Fruit fly (Drosophila melanogaster) whole organism, embryonic: ENCODE results near the gene ImpE3.
A peak's percentile ranks its signal among the peaks of the same experiment; 100 is the strongest.

Source experiments
- Atf6 ChIP-seq: fragments of 200-800 bp; sonication (Bioruptor generic); IDR thresholded peaks from 2 replicates; pipeline ENCODE4 v1.3.6; 2022; ENCODE audit warnings: missing biosample characterization, missing genetic modification characterization
- B-H1 ChIP-seq: fragments of 200-800 bp; sonication (Bioruptor generic); IDR thresholded peaks from 3 replicates; pipeline ENCODE4 v1.3.6; 2022; ENCODE audit warnings: missing biosample characterization, missing genetic modification characterization
- Bdp1 ChIP-seq: fragments of 200-800 bp; sonication (Bioruptor generic); optimal IDR thresholded peaks from 3 replicates; lab custom pipeline; 2016; ENCODE audit warnings: missing biosample characterization, missing genetic modification characterization
- Blimp-1 ChIP-seq: fragments of 200-800 bp; sonication (Bioruptor generic); optimal IDR thresholded peaks from 3 replicates; lab custom pipeline; 2018; ENCODE audit warnings: missing biosample characterization, missing genetic modification characterization, mild to moderate bottlenecking, moderate library complexity, missing genetic modification reagents
- CG10147 ChIP-seq: fragments of 200-800 bp; sonication (Bioruptor generic); optimal IDR thresholded peaks from 2 replicates; lab custom pipeline; 2019; ENCODE audit warnings: missing biosample characterization, mild to moderate bottlenecking, missing genetic modification characterization, moderate library complexity
- CG10654 ChIP-seq: fragments of 200-800 bp; sonication (Bioruptor generic); optimal IDR thresholded peaks from 2 replicates; lab custom pipeline; 2016; ENCODE audit warnings: missing biosample characterization, missing genetic modification characterization
- CG11093 ChIP-seq: fragments of 200-800 bp; sonication (Bioruptor generic); IDR thresholded peaks from 3 replicates; pipeline ENCODE4 v1.3.6; 2022; ENCODE audit warnings: missing biosample characterization, missing genetic modification characterization
- CG11696 ChIP-seq: fragments of 200-800 bp; sonication (Bioruptor generic); IDR thresholded peaks from 2 replicates; pipeline ENCODE4 v1.3.6; 2022; ENCODE audit warnings: missing biosample characterization, missing genetic modification characterization
- CG16863 ChIP-seq: fragments of 200-800 bp; sonication (Bioruptor generic); optimal IDR thresholded peaks from 3 replicates; lab custom pipeline; 2016; ENCODE audit warnings: missing biosample characterization, missing genetic modification characterization
- CG17361 ChIP-seq: fragments of 200-800 bp; sonication (Bioruptor generic); IDR thresholded peaks from 3 replicates; pipeline ENCODE4 v1.3.6; 2022; ENCODE audit warnings: missing biosample characterization, missing genetic modification characterization
- CG2199 ChIP-seq: fragments of 200-800 bp; sonication (Bioruptor generic); IDR thresholded peaks from 3 replicates; pipeline ENCODE4 v1.3.6; 2022; ENCODE audit warnings: missing biosample characterization, missing genetic modification characterization
- CG31365 ChIP-seq: fragments of 200-800 bp; sonication (Bioruptor generic); optimal IDR thresholded peaks from 2 replicates; lab custom pipeline; 2018; ENCODE audit warnings: missing biosample characterization, mild to moderate bottlenecking, missing genetic modification characterization
- CG42726 ChIP-seq: fragments of 200-800 bp; sonication (Bioruptor generic); IDR thresholded peaks from 2 replicates; pipeline ENCODE4 v1.3.6; 2022; ENCODE audit warnings: missing biosample characterization, missing genetic modification characterization; ENCODE audit not compliant: partially characterized antibody
- CG4282 ChIP-seq: fragments of 200-800 bp; sonication (Bioruptor generic); optimal IDR thresholded peaks from 2 replicates; lab custom pipeline; 2016; ENCODE audit warnings: missing biosample characterization, missing genetic modification characterization
- CG43689 ChIP-seq: fragments of 200-800 bp; sonication (Bioruptor generic); IDR thresholded peaks from 2 replicates; pipeline ENCODE4 v1.3.6; 2022; ENCODE audit warnings: missing biosample characterization, missing genetic modification characterization
- CG4730 ChIP-seq: fragments of 200-800 bp; sonication (Bioruptor generic); IDR thresholded peaks from 2 replicates; pipeline ENCODE4 v1.3.6; 2022; ENCODE audit warnings: missing biosample characterization, missing genetic modification characterization
- CG6689 ChIP-seq: fragments of 200-800 bp; sonication (Bioruptor generic); IDR thresholded peaks from 2 replicates; pipeline ENCODE4 v1.3.6; 2022; ENCODE audit warnings: missing biosample characterization, missing genetic modification characterization
- CG7987 ChIP-seq: fragments of 200-800 bp; sonication (Bioruptor generic); optimal IDR thresholded peaks from 2 replicates; lab custom pipeline; 2018; ENCODE audit warnings: missing biosample characterization, mild to moderate bottlenecking, missing genetic modification characterization, moderate library complexity
- CG9215 ChIP-seq: fragments of 200-800 bp; sonication (Bioruptor generic); IDR thresholded peaks from 2 replicates; pipeline ENCODE4 v1.3.6; 2022; ENCODE audit warnings: missing biosample characterization, missing genetic modification characterization
- CTCF ChIP-seq: fragments of 200-800 bp; sonication (Bioruptor generic); optimal IDR thresholded peaks from 2 replicates; lab custom pipeline; 2017; ENCODE audit warnings: missing biosample characterization, mild to moderate bottlenecking, missing genetic modification characterization, moderate library complexity
- CkIIα-i1 ChIP-seq: fragments of 200-800 bp; sonication (Bioruptor generic); IDR thresholded peaks from 2 replicates; pipeline ENCODE4 v1.3.6; 2022; ENCODE audit warnings: missing biosample characterization, missing genetic modification characterization
- CoRest ChIP-seq: fragments of 200-800 bp; sonication (Bioruptor generic); optimal IDR thresholded peaks from 3 replicates; lab custom pipeline; 2018; ENCODE audit warnings: missing biosample characterization, mild to moderate bottlenecking, missing genetic modification characterization, moderate library complexity
- Doc2 ChIP-seq: fragments of 200-800 bp; sonication (Bioruptor generic); IDR thresholded peaks from 2 replicates; pipeline ENCODE4 v1.3.6; 2022; ENCODE audit warnings: missing biosample characterization, missing genetic modification characterization
- HmgZ ChIP-seq: fragments of 200-800 bp; sonication (Bioruptor generic); optimal IDR thresholded peaks from 2 replicates; lab custom pipeline; 2018; ENCODE audit warnings: missing biosample characterization, mild to moderate bottlenecking, missing genetic modification characterization
- Hmr ChIP-seq: fragments of 200-800 bp; sonication (Bioruptor generic); optimal IDR thresholded peaks from 3 replicates; lab custom pipeline; 2017; ENCODE audit warnings: mild to moderate bottlenecking, missing biosample characterization, missing genetic modification reagents, missing genetic modification characterization
- Meics ChIP-seq: fragments of 200-800 bp; sonication (Bioruptor generic); optimal IDR thresholded peaks from 2 replicates; lab custom pipeline; 2017; ENCODE audit warnings: missing biosample characterization, mild to moderate bottlenecking, missing genetic modification characterization
- NC2α ChIP-seq: fragments of 200-800 bp; sonication (Bioruptor generic); optimal IDR thresholded peaks from 2 replicates; lab custom pipeline; 2016; ENCODE audit warnings: missing biosample characterization, missing genetic modification characterization
- Sox102F ChIP-seq: fragments of 200-800 bp; sonication (Bioruptor generic); optimal IDR thresholded peaks from 2 replicates; lab custom pipeline; 2018; ENCODE audit warnings: missing biosample characterization, mild to moderate bottlenecking, missing genetic modification characterization, moderate library complexity
- Ssrp ChIP-seq: fragments of 200-800 bp; sonication (Bioruptor generic); optimal IDR thresholded peaks from 2 replicates; lab custom pipeline; 2018; ENCODE audit warnings: missing biosample characterization, mild to moderate bottlenecking, missing genetic modification characterization, moderate library complexity
- bbx ChIP-seq: fragments of 200-800 bp; sonication (Bioruptor generic); IDR thresholded peaks from 2 replicates; pipeline ENCODE4 v1.3.6; 2022; ENCODE audit warnings: missing biosample characterization, missing genetic modification characterization; ENCODE audit not compliant: partially characterized antibody
- bsh ChIP-seq, 2 experiments: fragments of 200-800 bp; sonication (Bioruptor generic); optimal IDR thresholded peaks; 2 replicates each; lab custom pipeline; 2017 to 2018; ENCODE audit warnings: mild to moderate bottlenecking in 2 of 2, missing biosample characterization in 2 of 2, missing genetic modification characterization in 2 of 2, moderate library complexity in 1 of 2
- chif ChIP-seq, 2 experiments: fragments of 200-800 bp; sonication (Bioruptor generic); optimal IDR thresholded peaks; 3 replicates each; lab custom pipeline; 2016; ENCODE audit warnings: missing biosample characterization in 2 of 2, missing genetic modification characterization in 2 of 2
- chm ChIP-seq: fragments of 200-800 bp; sonication (Bioruptor generic); IDR thresholded peaks from 2 replicates; pipeline ENCODE4 v1.3.6; 2022; ENCODE audit warnings: missing biosample characterization, missing genetic modification characterization
- crc ChIP-seq: fragments of 200-800 bp; sonication (Bioruptor generic); optimal IDR thresholded peaks from 2 replicates; lab custom pipeline; 2016; ENCODE audit warnings: missing biosample characterization, missing genetic modification characterization
- fd102C ChIP-seq: fragments of 200-800 bp; sonication (Bioruptor generic); optimal IDR thresholded peaks from 2 replicates; lab custom pipeline; 2018; ENCODE audit warnings: missing biosample characterization, mild to moderate bottlenecking, missing genetic modification characterization, moderate library complexity
- gcm2 ChIP-seq: fragments of 200-800 bp; sonication (Bioruptor generic); optimal IDR thresholded peaks from 2 replicates; lab custom pipeline; 2016; ENCODE audit warnings: missing biosample characterization, missing genetic modification characterization
- gfzf ChIP-seq: fragments of 200-800 bp; sonication (Bioruptor generic); optimal IDR thresholded peaks from 2 replicates; lab custom pipeline; 2016; ENCODE audit warnings: missing biosample characterization, mild to moderate bottlenecking, missing genetic modification characterization, moderate library complexity
- grau ChIP-seq: fragments of 200-800 bp; optimal IDR thresholded peaks from 3 replicates; lab custom pipeline; 2019; ENCODE audit warnings: missing biosample characterization, mild to moderate bottlenecking, missing genetic modification characterization, moderate library complexity
- gro ChIP-seq: fragments of 200-800 bp; sonication (Bioruptor generic); optimal IDR thresholded peaks from 2 replicates; lab custom pipeline; 2016; ENCODE audit warnings: missing biosample characterization, missing genetic modification characterization
- ham ChIP-seq: fragments of 200-800 bp; sonication (Bioruptor generic); IDR thresholded peaks from 2 replicates; pipeline ENCODE4 v1.3.6; 2022; ENCODE audit warnings: missing biosample characterization, missing genetic modification characterization
- jigr1 ChIP-seq: fragments of 200-800 bp; sonication (Bioruptor generic); IDR thresholded peaks from 3 replicates; pipeline ENCODE4 v1.3.6; 2022; ENCODE audit warnings: missing biosample characterization, missing genetic modification characterization
- nom ChIP-seq: fragments of 200-800 bp; sonication (Bioruptor generic); optimal IDR thresholded peaks from 2 replicates; lab custom pipeline; 2017; ENCODE audit warnings: missing biosample characterization, missing genetic modification characterization, mild to moderate bottlenecking, moderate library complexity, missing genetic modification reagents
- oc ChIP-seq: fragments of 200-800 bp; sonication (Bioruptor generic); optimal IDR thresholded peaks from 2 replicates; lab custom pipeline; 2018; ENCODE audit warnings: missing biosample characterization, mild to moderate bottlenecking, missing genetic modification characterization, moderate library complexity
- otp ChIP-seq: fragments of 200-800 bp; sonication (Bioruptor generic); IDR thresholded peaks from 3 replicates; pipeline ENCODE4, ENCODE4 v1.3.6; 2022; ENCODE audit warnings: missing biosample characterization, missing genetic modification characterization
- p53 ChIP-seq: fragments of 200-800 bp; sonication (Bioruptor generic); optimal IDR thresholded peaks from 2 replicates; lab custom pipeline; 2016; ENCODE audit warnings: missing biosample characterization, missing genetic modification characterization
- peb ChIP-seq: fragments of 200-800 bp; sonication (Bioruptor generic); IDR thresholded peaks from 2 replicates; pipeline ENCODE4 v1.3.6; 2022; ENCODE audit warnings: missing biosample characterization, missing genetic modification characterization
- sens-2 ChIP-seq: fragments of 200-800 bp; sonication (Bioruptor generic); IDR thresholded peaks from 2 replicates; pipeline ENCODE4 v1.3.6; 2022; ENCODE audit warnings: missing biosample characterization, missing genetic modification characterization
- tap ChIP-seq: fragments of 200-800 bp; optimal IDR thresholded peaks from 3 replicates; lab custom pipeline; 2019; ENCODE audit warnings: missing biosample characterization, mild to moderate bottlenecking, missing genetic modification characterization, moderate library complexity
- trem ChIP-seq: fragments of 200-800 bp; optimal IDR thresholded peaks from 3 replicates; lab custom pipeline; 2019; ENCODE audit warnings: missing biosample characterization, mild to moderate bottlenecking, missing genetic modification characterization, moderate library complexity
- trh ChIP-seq: fragments of 200-800 bp; sonication (Bioruptor generic); optimal IDR thresholded peaks from 2 replicates; lab custom pipeline; 2016; ENCODE audit warnings: missing biosample characterization, missing genetic modification characterization
- wor ChIP-seq: fragments of 200-800 bp; sonication (Bioruptor generic); IDR thresholded peaks from 2 replicates; pipeline ENCODE4 v1.3.6; 2022; ENCODE audit warnings: missing biosample characterization, missing genetic modification characterization
- z ChIP-seq: fragments of 200-800 bp; sonication (Bioruptor generic); IDR thresholded peaks from 3 replicates; pipeline ENCODE4 v1.3.6; 2022; ENCODE audit warnings: missing biosample characterization, missing genetic modification characterization
- zen2 ChIP-seq: fragments of 200-800 bp; sonication (Bioruptor generic); IDR thresholded peaks from 3 replicates; pipeline ENCODE4 v1.3.6; 2022; ENCODE audit warnings: missing biosample characterization, missing genetic modification characterization; ENCODE audit not compliant: partially characterized antibody

Gene ImpE3

dm6 chr3R:7981396-7981795 is 48.0 kb downstream of the ImpE3 start:
- TF ChIP-seq gfzf (GFP tag; lab: Kevin White, UChicago) (no peak), Hmr (no peak), CG4730 (no peak), zen2 (GFP tag; lab: Robert Waterston, UW) (no peak), HmgZ (tag; lab: Kevin White, UChicago) (peak; percentile 8), CG10147 (GFP tag; lab: Kevin White, UChicago) (no peak), CG17361 (GFP tag; lab: Robert Waterston, UW) (peak; percentile 35; the same call in 1 of the 3 replicates), wor (no peak), sens-2 (GFP tag; lab: Robert Waterston, UW) (no peak), Meics (GFP tag; lab: Kevin White, UChicago) (no peak), nom (GFP tag; lab: Kevin White, UChicago) (no peak), Doc2 (GFP tag; lab: Robert Waterston, UW) (no peak), B-H1 (GFP tag; lab: Robert Waterston, UW) (no peak), chm (GFP tag; lab: Robert Waterston, UW) (no peak), CTCF (peak; percentile 96), tap (no peak), NC2α (GFP tag; lab: Kevin White, UChicago) (no peak), CG42726 (GFP tag; lab: Robert Waterston, UW) (0 out of 2 replicates have a peak, but pooled peaks have one; percentile 25), gro (GFP tag; lab: Kevin White, UChicago) (no peak), bsh (GFP tag; optimal IDR thresholded peaks at IDR 0.05; lab: Kevin White, UChicago) (no peak), trem (tag; lab: Kevin White, UChicago) (peak; percentile 15), CkIIα-i1 (GFP tag; lab: Robert Waterston, UW) (no peak), gcm2 (no peak), CG16863 (GFP tag; lab: Kevin White, UChicago) (no peak), z (GFP tag; lab: Robert Waterston, UW) (no peak), CG7987 (no peak), CG11093 (GFP tag; lab: Robert Waterston, UW) (no peak), p53 (GFP tag; lab: Kevin White, UChicago) (no peak), otp (GFP tag; lab: Robert Waterston, UW) (no peak), CG31365 (tag; lab: Kevin White, UChicago) (no peak), peb (no peak), jigr1 (GFP tag; lab: Robert Waterston, UW) (no peak), Sox102F (GFP tag; lab: Kevin White, UChicago) (no peak), oc (tag; lab: Kevin White, UChicago) (no peak), crc (GFP tag; lab: Kevin White, UChicago) (no peak), Ssrp (no peak), CG2199 (GFP tag; lab: Robert Waterston, UW) (peak; percentile 90), CG6689 (GFP tag; lab: Robert Waterston, UW) (no peak), CG43689 (no peak), Blimp-1 (GFP tag; lab: Kevin White, UChicago) (no peak), CG11696 (GFP tag; lab: Robert Waterston, UW) (no peak), fd102C (GFP tag; lab: Kevin White, UChicago) (no peak), chif (GFP tag; optimal IDR thresholded peaks at IDR 0.05; lab: Kevin White, UChicago) (no peak), trh (GFP tag; lab: Kevin White, UChicago) (no peak), ham (GFP tag; lab: Robert Waterston, UW) (no peak), CG9215 (no peak), CoRest (tag; lab: Kevin White, UChicago) (peak; percentile 8), Atf6 (no peak), Bdp1 (no peak), bbx (GFP tag; lab: Robert Waterston, UW) (0 out of 2 replicates have a peak, but pooled peaks have one; percentile 8), grau (peak; percentile 12), CG4282 (no peak), CG10654 (GFP tag; lab: Kevin White, UChicago) (no peak)
